Worm (Caenorhabditis elegans) whole organism, L4 larva: Measurements from ENCODE around the gene Y45F10C.4.
"Not testable (repeated sequence)": the region's sequence is repeated elsewhere in the genome, so short reads cannot be mapped to it uniquely, and the experiment has no call there.

ENCODE experiments used
- F49E8.2 ChIP-seq: sonication (generic microtip); optimal IDR thresholded peaks from 2 replicates; lab custom pipeline; 2016; ENCODE audit warnings: missing compliant biosample characterization, mild to moderate bottlenecking, missing genetic modification characterization, borderline replicate concordance
- R02D3.7 ChIP-seq: fragments of 150-350 bp; sonication (generic microtip); optimal IDR thresholded peaks from 3 replicates; lab custom pipeline; 2014; ENCODE audit warnings: missing biosample characterization, missing genetic modification characterization
- aly-2 ChIP-seq: sonication (generic microtip); optimal IDR thresholded peaks from 2 replicates; lab custom pipeline; 2018; ENCODE audit warnings: missing biosample characterization, missing genetic modification characterization
- ama-1 ChIP-seq: fragments of 150-350 bp; optimal IDR thresholded peaks from 2 replicates; lab custom pipeline; 2014; ENCODE audit warnings: inconsistent platforms, mixed read lengths
- arid-1 ChIP-seq: fragments of 200-800 bp; sonication (Bioruptor generic); conservative IDR thresholded peaks from 2 replicates; pipeline ENCODE4 v1.3.6; 2022; ENCODE audit warnings: missing genetic modification reagents, missing genetic modification characterization, missing compliant biosample characterization
- ceh-32 ChIP-seq: sonication (generic microtip); optimal IDR thresholded peaks from 2 replicates; lab custom pipeline; 2016; ENCODE audit warnings: mild to moderate bottlenecking, missing genetic modification characterization, missing compliant biosample characterization; ENCODE audit not compliant: poor library complexity
- fos-1 ChIP-seq: fragments of 150-350 bp; optimal IDR thresholded peaks from 2 replicates; lab custom pipeline; 2014; ENCODE audit warnings: missing biosample characterization, missing genetic modification characterization
- hlh-30 ChIP-seq: sonication (generic microtip); optimal IDR thresholded peaks from 2 replicates; lab custom pipeline; 2017; ENCODE audit warnings: antibody characterized with exemption, mild to moderate bottlenecking, missing genetic modification characterization, missing compliant biosample characterization; ENCODE audit not compliant: insufficient read depth
- lin-13 ChIP-seq: fragments of 150-350 bp; optimal IDR thresholded peaks from 2 replicates; lab custom pipeline; 2014; ENCODE audit warnings: missing biosample characterization, missing genetic modification reagents, missing genetic modification characterization
- mdt-29 ChIP-seq: fragments of 200-800 bp; sonication (Bioruptor generic); IDR thresholded peaks from 2 replicates; pipeline ENCODE4 v1.3.6; 2022; ENCODE audit warnings: missing genetic modification reagents, missing genetic modification characterization, missing compliant biosample characterization
- mep-1 ChIP-seq: fragments of 150-350 bp; sonication (generic microtip); optimal IDR thresholded peaks from 3 replicates; lab custom pipeline; 2014; ENCODE audit warnings: missing biosample characterization, missing genetic modification characterization
- mxl-3 ChIP-seq: fragments of 200-800 bp; sonication (Bioruptor generic); optimal IDR thresholded peaks from 2 replicates; lab custom pipeline; 2018; ENCODE audit warnings: mild to moderate bottlenecking, missing genetic modification characterization, missing compliant biosample characterization
- nhr-10 ChIP-seq: fragments of 150-350 bp; optimal IDR thresholded peaks from 2 replicates; lab custom pipeline; 2014; ENCODE audit warnings: missing biosample characterization, missing genetic modification characterization
- nhr-28 ChIP-seq: fragments of 150-350 bp; optimal IDR thresholded peaks from 2 replicates; lab custom pipeline; 2014; ENCODE audit warnings: missing biosample characterization, missing genetic modification characterization
- nhr-6 ChIP-seq: fragments of 150-350 bp; optimal IDR thresholded peaks from 2 replicates; lab custom pipeline; 2014; ENCODE audit warnings: missing biosample characterization, missing genetic modification characterization
- set-16 ChIP-seq: fragments of 200-800 bp; sonication (Bioruptor generic); IDR thresholded peaks from 2 replicates; pipeline ENCODE4 v1.3.6; 2022; ENCODE audit warnings: missing genetic modification reagents, missing genetic modification characterization, missing compliant biosample characterization
- skn-1 ChIP-seq: fragments of 150-350 bp; optimal IDR thresholded peaks from 2 replicates; lab custom pipeline; 2014; ENCODE audit warnings: missing biosample characterization, missing genetic modification characterization
- snpc-1.2 ChIP-seq: fragments of 200-800 bp; sonication (Bioruptor generic); IDR thresholded peaks from 2 replicates; pipeline ENCODE4 v1.3.6; 2022; ENCODE audit warnings: missing genetic modification reagents, missing genetic modification characterization, missing compliant biosample characterization
- spr-3 ChIP-seq: fragments of 200-800 bp; sonication (Bioruptor generic); optimal IDR thresholded peaks from 2 replicates; lab custom pipeline; 2018; ENCODE audit warnings: mild to moderate bottlenecking, missing genetic modification characterization, missing compliant biosample characterization
- tra-1 ChIP-seq: fragments of 200-800 bp; sonication (Bioruptor generic); IDR thresholded peaks from 2 replicates; pipeline ENCODE4 v1.3.6; 2022; ENCODE audit warnings: missing genetic modification reagents, missing genetic modification characterization, missing compliant biosample characterization
- unc-39 ChIP-seq: sonication (generic microtip); optimal IDR thresholded peaks from 2 replicates; lab custom pipeline; 2017; ENCODE audit warnings: missing biosample characterization, missing genetic modification characterization
- unc-62 ChIP-seq, 3 experiments: fragments of 150-350 bp in 1 of 3; sonication (generic microtip); optimal IDR thresholded peaks in 2 of 3; peaks in 1 of 3; 1 replicate in 1 of 3; 2 replicates in 2 of 3; lab custom pipeline; 2014 to 2017; ENCODE audit warnings: missing biosample characterization in 3 of 3, missing genetic modification characterization in 3 of 3, missing genetic modification reagents in 3 of 3, missing genotype in 1 of 3
- zag-1 ChIP-seq: fragments of 150-350 bp; optimal IDR thresholded peaks from 2 replicates; lab custom pipeline; 2014; ENCODE audit warnings: missing biosample characterization, missing genetic modification characterization

Y45F10C.4 gene

ce11 chrIV:13678649-13679048 is 14.7 kb upstream of the Y45F10C.4 start, which contains the start of gene srlf-26:
TSS of gene srlf-26 (plus strand) at chrIV:13678949.
- TF ChIP-seq mxl-3 (GFP tag; lab: Kevin White, UChicago) (no peak), ama-1 (lab: Kevin White, UChicago) (no peak), F49E8.2 (no peak), spr-3 (GFP tag; lab: Kevin White, UChicago) (no peak), unc-62 (GFP tag; optimal IDR thresholded peaks at IDR 0.05 in 1 of 2; lab: Kevin White, UChicago) (peak in 1 of 2 experiments; percentile 23), unc-62 (tag; optimal IDR thresholded peaks at IDR 0.05; lab: Kevin White, UChicago) (no peak), mep-1 (tag; lab: Kevin White, UChicago) (no peak), tra-1 (GFP tag; lab: Robert Waterston, UW) (no peak)

ce11 chrIV:13673504-13673903 is 9.5 kb upstream of the Y45F10C.4 start, which contains the start of gene oac-48:
TSS of gene oac-48 (plus strand) at chrIV:13673804.
- TF ChIP-seq R02D3.7, result no peak
- no peak for TF ChIP-seq ceh-32 (tag; lab: Kevin White, UChicago)
- TF ChIP-seq unc-62 (GFP tag; optimal IDR thresholded peaks at IDR 0.05 in 1 of 2; lab: Kevin White, UChicago), result peak in 1 of 2 experiments; percentile 38
- no peak for TF ChIP-seq unc-62 (tag; optimal IDR thresholded peaks at IDR 0.05; lab: Kevin White, UChicago)

ce11 chrIV:13667975-13668374 is 4.0 kb upstream of the Y45F10C.4 start:
- TF ChIP-seq snpc-1.2 (GFP tag; lab: Robert Waterston, UW), result peak; percentile 77
- TF ChIP-seq arid-1, result 0 out of 2 replicates have a peak, but pooled peaks have one; percentile 45
- TF ChIP-seq, all 104 proteins: peak for 2; not testable (repeated sequence) for 102

ce11 chrIV:13666849-13667430 is 3.0 kb upstream of the Y45F10C.4 start, which contains the start of gene fbxa-215:
TSS of gene fbxa-215 (minus strand) at chrIV:13666909.
- no peak for TF ChIP-seq hlh-30
- TF ChIP-seq arid-1, result no peak
- TF ChIP-seq mep-1 (tag; lab: Kevin White, UChicago), result no peak
- TF ChIP-seq set-16, result no peak
- TF ChIP-seq snpc-1.2 (GFP tag; lab: Robert Waterston, UW), result peak; percentile 70; the same call in 1 of the 2 replicates
- TF ChIP-seq, all 104 proteins: peak for 1

ce11 chrIV:13665073-13665472 is 1.1 kb upstream of the Y45F10C.4 start:
- 0 out of 2 replicates have a peak, but pooled peaks have one; percentile 47 for TF ChIP-seq snpc-1.2 (GFP tag; lab: Robert Waterston, UW)
- no peak for TF ChIP-seq aly-2 (tag; lab: Kevin White, UChicago)

ce11 chrIV:13662570-13662969 is 1.4 kb downstream of the Y45F10C.4 start, which contains the start of gene Y45F10C.2:
TSS of gene Y45F10C.2 (minus strand) at chrIV:13662670.
- TF ChIP-seq unc-39, nhr-10, nhr-28 (tag; lab: Kevin White, UChicago): not testable (repeated sequence)

- TF ChIP-seq fos-1 (tag; lab: Kevin White, UChicago); lin-13 (GFP tag; lab: Kevin White, UChicago); spr-3 (GFP tag; lab: Kevin White, UChicago): not testable (repeated sequence)
Measured at ce11 chrIV:13659449-13659848, 4.5 kb downstream of the Y45F10C.4 start, which contains the start of gene Y45F10C.1. TSS of gene Y45F10C.1 (minus strand) at chrIV:13659549.

ce11 chrIV:13658142-13658541 is 5.8 kb downstream of the Y45F10C.4 start:
- TF ChIP-seq mdt-29 (0 out of 2 replicates have a peak, but pooled peaks have one; percentile 45), snpc-1.2 (GFP tag; lab: Robert Waterston, UW) (peak; percentile 92)

- TF ChIP-seq nhr-6, zag-1, skn-1 (tag; lab: Kevin White, UChicago): not testable (repeated sequence)
Measured at ce11 chrIV:13652023-13652422, 12.0 kb downstream of the Y45F10C.4 start, which contains the start of gene Y45F10C.6. TSS of gene Y45F10C.6 (plus strand) at chrIV:13652323.
